Fruit fly (Drosophila melanogaster): Measurements from ENCODE around the gene BBS5.

The BBS5 gene

dm6 chr3R:4846787-4847186 is 30.7 kb downstream of the BBS5 start:
- no peak for TF ChIP-seq CG8478 (optimal IDR thresholded peaks at IDR 0.05)

dm6 chr3R:4847388-4847787 is 31.3 kb downstream of the BBS5 start:
- no peak for TF ChIP-seq CTCF (optimal IDR thresholded peaks at IDR 0.05)
- no peak for TF ChIP-seq CG8478 (optimal IDR thresholded peaks at IDR 0.05)

dm6 chr3R:4849035-4849656 is 33.0 kb downstream of the BBS5 start:
- no peak for TF ChIP-seq CTCF (optimal IDR thresholded peaks at IDR 0.05)
- no peak for TF ChIP-seq CG8478 (optimal IDR thresholded peaks at IDR 0.05)

- TF ChIP-seq CTCF (optimal IDR thresholded peaks at IDR 0.05) (peak; percentile 32 to 39), CG8478 (optimal IDR thresholded peaks at IDR 0.05) (peak; percentile 62)
These were observed 36.3 kb downstream of the BBS5 start, which contains the start of gene opa for dm6 chr3R:4852373-4852860. opa (plus strand) TSS chr3R:4852813.

dm6 chr3R:4853504-4853903 is 37.4 kb downstream of the BBS5 start:
- TF ChIP-seq CG8478 (optimal IDR thresholded peaks at IDR 0.05) (no peak), CTCF (optimal IDR thresholded peaks at IDR 0.05) (no peak)

- TF ChIP-seq CTCF (optimal IDR thresholded peaks at IDR 0.05) (no peak), CG8478 (optimal IDR thresholded peaks at IDR 0.05) (no peak)
These were observed 38.1 kb downstream of the BBS5 start for dm6 chr3R:4854216-4854615.

dm6 chr3R:4855711-4856110 is 39.6 kb downstream of the BBS5 start:
- TF ChIP-seq CTCF (optimal IDR thresholded peaks at IDR 0.05) (no peak), CG8478 (optimal IDR thresholded peaks at IDR 0.05) (no peak)

dm6 chr3R:4858018-4858417 is 41.9 kb downstream of the BBS5 start:
- TF ChIP-seq CG8478 (optimal IDR thresholded peaks at IDR 0.05): no peak
- TF ChIP-seq CTCF (optimal IDR thresholded peaks at IDR 0.05): no peak

dm6 chr3R:4858508-4859275 is 42.6 kb downstream of the BBS5 start:
- TF ChIP-seq CTCF (optimal IDR thresholded peaks at IDR 0.05): no peak
- TF ChIP-seq CG8478 (optimal IDR thresholded peaks at IDR 0.05): no peak

dm6 chr3R:4861144-4861543 is 45.0 kb downstream of the BBS5 start:
- no peak for TF ChIP-seq CG8478 (optimal IDR thresholded peaks at IDR 0.05)
- no peak for TF ChIP-seq CTCF (optimal IDR thresholded peaks at IDR 0.05)

- TF ChIP-seq CTCF (optimal IDR thresholded peaks at IDR 0.05) (no peak), CG8478 (optimal IDR thresholded peaks at IDR 0.05) (no peak)
These were observed 47.7 kb downstream of the BBS5 start for dm6 chr3R:4863825-4864224.

- TF ChIP-seq CG8478 (optimal IDR thresholded peaks at IDR 0.05): no peak
- TF ChIP-seq CTCF (optimal IDR thresholded peaks at IDR 0.05): no peak
These were observed 48.9 kb downstream of the BBS5 start for dm6 chr3R:4864901-4865601.

- TF ChIP-seq CG8478 (optimal IDR thresholded peaks at IDR 0.05) (no peak), CTCF (optimal IDR thresholded peaks at IDR 0.05) (no peak)
These were observed 50.0 kb downstream of the BBS5 start for dm6 chr3R:4866073-4866472.

dm6 chr3R:4866916-4867315 is 50.8 kb downstream of the BBS5 start:
- TF ChIP-seq CG8478 (optimal IDR thresholded peaks at IDR 0.05) (no peak), CTCF (optimal IDR thresholded peaks at IDR 0.05) (no peak)
